Worm (Caenorhabditis elegans) whole organism, L3 larva: ENCODE measurements around the gene C37C3.12.
A peak's percentile ranks its signal among the peaks of the same experiment; 100 is the strongest.

Experiments used
- R02D3.7 ChIP-seq: fragments of 150-350 bp; optimal IDR thresholded peaks from 2 replicates; lab custom pipeline; 2014; ENCODE audit warnings: missing biosample characterization, missing genetic modification characterization
- ZK546.5 ChIP-seq: sonication (generic microtip); optimal IDR thresholded peaks from 2 replicates; lab custom pipeline; 2017; ENCODE audit warnings: missing biosample characterization, missing genetic modification characterization
- aly-2 ChIP-seq: fragments of 150-350 bp; optimal IDR thresholded peaks from 2 replicates; lab custom pipeline; 2014; ENCODE audit warnings: missing biosample characterization, missing genetic modification characterization
- ama-1 ChIP-seq: fragments of 150-350 bp; optimal IDR thresholded peaks from 2 replicates; lab custom pipeline; 2018
- ceh-16 ChIP-seq: sonication (generic microtip); optimal IDR thresholded peaks from 2 replicates; lab custom pipeline; 2017; ENCODE audit warnings: missing biosample characterization, missing genetic modification characterization
- ceh-28 ChIP-seq: fragments of 150-350 bp; optimal IDR thresholded peaks from 2 replicates; lab custom pipeline; 2014; ENCODE audit warnings: missing biosample characterization, missing genetic modification reagents, missing genetic modification characterization
- ceh-82 ChIP-seq: fragments of 150-350 bp; optimal IDR thresholded peaks from 2 replicates; lab custom pipeline; 2014; ENCODE audit warnings: missing biosample characterization, missing genetic modification characterization
- daf-12 ChIP-seq: fragments of 150-350 bp; optimal IDR thresholded peaks from 2 replicates; lab custom pipeline; 2014; ENCODE audit warnings: missing biosample characterization, missing genetic modification reagents, missing genetic modification characterization
- egl-27 ChIP-seq: sonication (generic microtip); optimal IDR thresholded peaks from 4 replicates; lab custom pipeline; 2017; ENCODE audit warnings: missing biosample characterization, missing genetic modification reagents, missing genetic modification characterization
- egl-5 ChIP-seq: fragments of 150-350 bp; optimal IDR thresholded peaks from 2 replicates; lab custom pipeline; 2017; ENCODE audit warnings: missing biosample characterization, missing genetic modification reagents, missing genetic modification characterization, inconsistent platforms
- elt-1 ChIP-seq: fragments of 150-350 bp; optimal IDR thresholded peaks from 2 replicates; lab custom pipeline; 2014; ENCODE audit warnings: missing biosample characterization, missing genetic modification characterization
- elt-2 ChIP-seq: sonication (generic microtip); optimal IDR thresholded peaks from 2 replicates; lab custom pipeline; 2016; ENCODE audit warnings: missing genetic modification reagents, mild to moderate bottlenecking, missing genetic modification characterization, missing compliant biosample characterization
- elt-3 ChIP-seq, 3 experiments: fragments of 150-350 bp in 1 of 3; sonication (generic microtip) in 2 of 3; optimal IDR thresholded peaks; 2 replicates in 2 of 3; 4 replicates in 1 of 3; lab custom pipeline; 2014 to 2017; ENCODE audit warnings: missing biosample characterization in 3 of 3, missing genetic modification characterization in 3 of 3
- fkh-10 ChIP-seq: sonication (generic microtip); optimal IDR thresholded peaks from 2 replicates; lab custom pipeline; 2017; ENCODE audit warnings: missing biosample characterization, missing genetic modification reagents, missing genetic modification characterization
- fkh-2 ChIP-seq: fragments of 150-350 bp; optimal IDR thresholded peaks from 2 replicates; lab custom pipeline; 2014; ENCODE audit warnings: missing biosample characterization, missing genetic modification reagents, missing genetic modification characterization
- fos-1 ChIP-seq: fragments of 150-350 bp; optimal IDR thresholded peaks from 2 replicates; lab custom pipeline; 2014; ENCODE audit warnings: missing biosample characterization, missing genetic modification characterization
- hmg-11 ChIP-seq: sonication (generic microtip); optimal IDR thresholded peaks from 2 replicates; lab custom pipeline; 2016; ENCODE audit warnings: missing genetic modification characterization, missing compliant biosample characterization
- jun-1 ChIP-seq: fragments of 150-350 bp; optimal IDR thresholded peaks from 2 replicates; lab custom pipeline; 2014; ENCODE audit warnings: missing biosample characterization, missing genetic modification reagents, missing genetic modification characterization
- lin-15B ChIP-seq: fragments of 150-350 bp; optimal IDR thresholded peaks from 2 replicates; lab custom pipeline; 2014; ENCODE audit warnings: missing biosample characterization, missing genetic modification characterization
- lin-39 ChIP-seq: fragments of 150-350 bp; optimal IDR thresholded peaks from 2 replicates; lab custom pipeline; 2018; ENCODE audit warnings: missing biosample characterization, missing genetic modification reagents, missing genetic modification characterization
- lsy-12 ChIP-seq: sonication (generic microtip); optimal IDR thresholded peaks from 2 replicates; lab custom pipeline; 2016; ENCODE audit warnings: mild to moderate bottlenecking, missing genetic modification characterization, missing compliant biosample characterization
- mdl-1 ChIP-seq: fragments of 150-350 bp; optimal IDR thresholded peaks from 2 replicates; lab custom pipeline; 2014; ENCODE audit warnings: missing biosample characterization, missing genetic modification characterization
- mml-1 ChIP-seq: fragments of 150-350 bp; sonication (generic microtip); optimal IDR thresholded peaks from 3 replicates; lab custom pipeline; 2014; ENCODE audit warnings: missing biosample characterization, missing genetic modification characterization
- nfya-1 ChIP-seq: sonication (generic microtip); optimal IDR thresholded peaks from 2 replicates; lab custom pipeline; 2017; ENCODE audit warnings: missing genetic modification characterization, mild to moderate bottlenecking, missing compliant biosample characterization, antibody characterized with exemption, moderate library complexity; ENCODE audit not compliant: insufficient read depth
- nhr-11 ChIP-seq: fragments of 150-350 bp; optimal IDR thresholded peaks from 2 replicates; lab custom pipeline; 2014; ENCODE audit warnings: missing biosample characterization, missing genetic modification characterization
- nhr-12 ChIP-seq: fragments of 150-350 bp; optimal IDR thresholded peaks from 2 replicates; lab custom pipeline; 2014; ENCODE audit warnings: missing biosample characterization, missing genetic modification characterization
- nhr-23 ChIP-seq: fragments of 150-350 bp; optimal IDR thresholded peaks from 2 replicates; lab custom pipeline; 2014; ENCODE audit warnings: missing biosample characterization, missing genetic modification reagents, missing genetic modification characterization
- nhr-237 ChIP-seq: fragments of 150-350 bp; optimal IDR thresholded peaks from 2 replicates; lab custom pipeline; 2014; ENCODE audit warnings: missing biosample characterization, missing genetic modification characterization
- nhr-25 ChIP-seq: sonication (generic microtip); optimal IDR thresholded peaks from 2 replicates; lab custom pipeline; 2017; ENCODE audit warnings: missing biosample characterization, missing genetic modification characterization
- nhr-28 ChIP-seq: fragments of 150-350 bp; optimal IDR thresholded peaks from 2 replicates; lab custom pipeline; 2014; ENCODE audit warnings: missing biosample characterization, missing genetic modification characterization
- nhr-43 ChIP-seq: sonication (generic microtip); optimal IDR thresholded peaks from 2 replicates; lab custom pipeline; 2016; ENCODE audit warnings: mild to moderate bottlenecking, missing genetic modification characterization, missing compliant biosample characterization; ENCODE audit not compliant: poor library complexity, severe bottlenecking
- nhr-76 ChIP-seq: fragments of 150-350 bp; sonication (generic microtip); optimal IDR thresholded peaks from 5 replicates; lab custom pipeline; 2014; ENCODE audit warnings: missing biosample characterization, missing genetic modification characterization
- pha-4 ChIP-seq: fragments of 150-350 bp; optimal IDR thresholded peaks from 2 replicates; lab custom pipeline; 2014; ENCODE audit warnings: missing biosample characterization, missing genetic modification reagents, missing genetic modification characterization
- pqm-1 ChIP-seq: fragments of 150-350 bp; optimal IDR thresholded peaks from 2 replicates; lab custom pipeline; 2017; ENCODE audit warnings: missing biosample characterization, missing genetic modification characterization, inconsistent platforms
- skn-1 ChIP-seq: fragments of 150-350 bp; optimal IDR thresholded peaks from 2 replicates; lab custom pipeline; 2014; ENCODE audit warnings: missing biosample characterization, missing genetic modification characterization
- snpc-4 ChIP-seq: fragments of 150-350 bp; optimal IDR thresholded peaks from 2 replicates; lab custom pipeline; 2014; ENCODE audit warnings: missing biosample characterization, missing genetic modification characterization
- tbx-2 ChIP-seq: sonication (generic microtip); optimal IDR thresholded peaks from 2 replicates; lab custom pipeline; 2016; ENCODE audit warnings: mild to moderate bottlenecking, missing genetic modification characterization, missing compliant biosample characterization
- unc-39 ChIP-seq: sonication (generic microtip); optimal IDR thresholded peaks from 4 replicates; lab custom pipeline; 2017; ENCODE audit warnings: missing biosample characterization, missing genetic modification characterization
- unc-62 ChIP-seq: fragments of 150-350 bp; sonication (generic microtip); optimal IDR thresholded peaks from 4 replicates; lab custom pipeline; 2014; ENCODE audit warnings: missing biosample characterization, missing genetic modification reagents, missing genetic modification characterization
- zag-1 ChIP-seq: fragments of 150-350 bp; optimal IDR thresholded peaks from 2 replicates; lab custom pipeline; 2014; ENCODE audit warnings: missing biosample characterization, missing genetic modification characterization

Gene C37C3.12

DNA sequence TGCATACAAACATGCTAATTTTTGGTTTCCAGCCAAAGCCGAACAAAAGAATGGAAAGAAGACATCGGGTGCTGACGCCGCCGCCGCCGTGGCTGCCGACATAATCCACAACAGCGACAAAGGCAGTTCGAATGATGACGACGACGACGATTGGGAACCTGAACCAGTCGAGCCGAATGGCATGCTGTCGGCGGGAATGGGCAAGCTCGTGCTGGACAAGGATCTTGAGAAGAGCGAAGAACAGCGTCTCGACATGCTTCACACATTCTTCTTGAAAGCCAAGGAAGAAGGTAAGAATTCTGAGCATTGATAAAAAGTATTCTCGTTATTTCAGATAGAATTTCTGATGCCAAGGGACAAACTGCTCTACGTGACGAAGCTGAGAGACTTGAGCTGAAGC lies 17.3 kb upstream of the C37C3.12 start:
- TF ChIP-seq daf-12 (tag; lab: Kevin White, UChicago) (no peak), ceh-28 (tag; lab: Kevin White, UChicago) (no peak), nhr-12 (tag; lab: Kevin White, UChicago) (no peak), nhr-237 (no peak), hmg-11 (tag; lab: Kevin White, UChicago) (no peak), nhr-25 (tag; lab: Kevin White, UChicago) (no peak), pha-4 (tag; lab: Kevin White, UChicago) (no peak), nfya-1 (no peak), nhr-23 (no peak), elt-2 (no peak)

DNA sequence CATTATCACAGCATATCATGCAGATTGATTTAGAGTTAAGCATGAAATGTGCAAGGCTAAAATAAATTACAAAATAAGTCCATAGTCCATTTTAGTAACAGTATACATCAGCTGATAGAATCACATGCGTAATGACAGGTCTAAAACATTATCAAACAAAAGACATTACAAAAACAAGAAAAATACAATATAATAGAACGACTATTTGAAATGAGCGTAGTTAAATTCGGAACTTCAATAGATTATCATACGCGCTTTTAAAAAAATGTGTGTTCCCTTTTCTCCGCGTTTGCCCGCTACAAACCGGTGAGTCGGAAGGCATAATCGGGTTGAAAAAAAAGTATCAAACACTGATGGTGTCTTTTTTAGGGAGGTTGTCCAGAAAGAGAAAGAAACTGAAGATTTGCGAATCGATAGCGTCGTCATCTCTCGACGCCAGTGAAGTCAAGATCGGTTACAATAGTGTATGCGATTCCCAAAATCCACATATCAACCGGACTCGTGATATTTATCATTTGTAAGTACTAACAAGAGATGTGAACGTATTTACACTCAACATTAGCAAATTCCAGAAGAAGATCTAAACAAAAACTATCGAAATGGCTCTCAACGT lies 16.1 kb upstream of the C37C3.12 start, which contains the start of gene C37C3.2:
Gene C37C3.2 (plus strand): TSS at position 563 of the 613 bp plus-strand sequence.
- TF ChIP-seq daf-12 (tag; lab: Kevin White, UChicago) (no peak), ceh-16 (tag; lab: Kevin White, UChicago) (no peak), fkh-2 (tag; lab: Kevin White, UChicago) (no peak), hmg-11 (tag; lab: Kevin White, UChicago) (no peak), nhr-76 (tag; lab: Kevin White, UChicago) (no peak), ZK546.5 (tag; lab: Kevin White, UChicago) (no peak), unc-39 (tag; lab: Kevin White, UChicago) (no peak), nhr-43 (tag; lab: Kevin White, UChicago) (no peak), mdl-1 (tag; lab: Kevin White, UChicago) (no peak), lsy-12 (tag; lab: Kevin White, UChicago) (no peak), egl-5 (no peak), zag-1 (tag; lab: Kevin White, UChicago) (no peak), nhr-28 (tag; lab: Kevin White, UChicago) (no peak), pha-4 (tag; lab: Kevin White, UChicago) (peak; percentile 39), snpc-4 (tag; lab: Kevin White, UChicago) (no peak), mml-1 (no peak), R02D3.7 (no peak), elt-2 (peak; percentile 6), elt-1 (tag; lab: Kevin White, UChicago) (no peak), aly-2 (tag; lab: Kevin White, UChicago) (no peak), ama-1 (lab: Kevin White, UChicago) (peak; percentile 15), nhr-25 (tag; lab: Kevin White, UChicago) (no peak), nhr-237 (no peak), unc-62 (GFP tag; lab: Kevin White, UChicago) (no peak)

DNA sequence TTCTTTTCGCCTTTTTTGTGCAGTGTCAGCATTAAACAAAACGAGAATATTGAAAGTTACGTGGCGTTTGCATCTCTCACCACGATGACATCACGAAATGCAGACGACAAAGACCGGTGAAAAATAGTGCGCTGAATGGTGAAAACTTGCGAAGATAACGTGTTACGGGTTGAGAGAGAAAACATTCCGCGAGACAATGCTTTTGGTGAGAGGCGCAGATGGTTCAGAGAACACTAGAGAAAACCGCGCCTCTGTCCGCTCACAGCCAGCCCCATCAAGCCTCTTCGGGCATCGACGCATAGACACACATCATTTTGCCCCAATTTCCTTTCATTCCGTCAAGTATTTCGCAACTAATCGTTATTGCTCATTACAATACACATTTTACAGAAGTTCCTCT lies 15.2 kb upstream of the C37C3.12 start, which contains the start of the genes C37C3.9 and C37C3.18:
Gene C37C3.9 (minus strand): TSS at position 98 of the 400 bp plus-strand sequence.
Gene C37C3.18 (plus strand): TSS at position 391 of the 400 bp plus-strand sequence.
- peak; percentile 44 for TF ChIP-seq fkh-10 (GFP tag; lab: Kevin White, UChicago)
- peak; percentile 80 for TF ChIP-seq nfya-1
- no peak for TF ChIP-seq elt-3 (tag; optimal IDR thresholded peaks at IDR 0.05; lab: Kevin White, UChicago)
- peak; percentile 90 for TF ChIP-seq snpc-4 (tag; lab: Kevin White, UChicago)
- peak; percentile 22 for TF ChIP-seq pqm-1 (tag; lab: Kevin White, UChicago)
- TF ChIP-seq ceh-28 (tag; lab: Kevin White, UChicago): peak; percentile 71
- TF ChIP-seq zag-1 (tag; lab: Kevin White, UChicago): no peak
- peak; percentile 57 for TF ChIP-seq egl-5
- TF ChIP-seq egl-27: peak; percentile 51
- TF ChIP-seq nhr-11 (tag; lab: Kevin White, UChicago): no peak
- peak; percentile 74 for TF ChIP-seq nhr-25 (tag; lab: Kevin White, UChicago)
- peak; percentile 48 for TF ChIP-seq lin-15B (tag; lab: Kevin White, UChicago)
- TF ChIP-seq unc-62 (GFP tag; lab: Kevin White, UChicago): peak; percentile 48
- TF ChIP-seq hmg-11 (tag; lab: Kevin White, UChicago): peak; percentile 87
- peak; percentile 85 for TF ChIP-seq jun-1 (tag; lab: Kevin White, UChicago)
- TF ChIP-seq ama-1 (lab: Kevin White, UChicago): no peak
- peak; percentile 0 for TF ChIP-seq ceh-82 (tag; lab: Kevin White, UChicago)
- TF ChIP-seq nhr-43 (tag; lab: Kevin White, UChicago): peak; percentile 50
- TF ChIP-seq fos-1: no peak
- TF ChIP-seq elt-2: peak; percentile 68
- TF ChIP-seq nhr-23: peak; percentile 75
- TF ChIP-seq tbx-2 (tag; lab: Kevin White, UChicago): peak; percentile 17
- TF ChIP-seq nhr-12 (tag; lab: Kevin White, UChicago): no peak
- no peak for TF ChIP-seq mdl-1 (tag; lab: Kevin White, UChicago)
- TF ChIP-seq elt-1 (tag; lab: Kevin White, UChicago): peak; percentile 22
- peak; percentile 90 for TF ChIP-seq pha-4 (tag; lab: Kevin White, UChicago)
- peak; percentile 22 for TF ChIP-seq R02D3.7
- TF ChIP-seq lsy-12 (tag; lab: Kevin White, UChicago): peak; percentile 39
- TF ChIP-seq skn-1 (tag; lab: Kevin White, UChicago): peak; percentile 93
- peak; percentile 80 for TF ChIP-seq lin-39 (tag; lab: Kevin White, UChicago)
- TF ChIP-seq aly-2 (tag; lab: Kevin White, UChicago): no peak
- TF ChIP-seq nhr-28 (tag; lab: Kevin White, UChicago): no peak
